Fruit fly (Drosophila melanogaster): ENCODE results near the gene AstC-R1.

The AstC-R1 gene

dm6 chr3L:18621735-18622421 is 61.8 kb downstream of the AstC-R1 start, which contains the start of gene not:
Gene not, minus strand, starts transcription at chr3L:18622129.
- no peak for TF ChIP-seq Vsx2 (GFP tag; optimal IDR thresholded peaks at IDR 0.05; ENCODE audit: partially characterized antibody)
- peak; percentile 10 for TF ChIP-seq Hnf4 (GFP tag; optimal IDR thresholded peaks at IDR 0.05)
- TF ChIP-seq brk (GFP tag; optimal IDR thresholded peaks at IDR 0.05), result no peak
- no peak for TF ChIP-seq dl (GFP tag; optimal IDR thresholded peaks at IDR 0.05; ENCODE audit: insufficient read depth in 1 of 2, partially characterized antibody in 2 of 2)
- TF ChIP-seq dmrt93B (GFP tag; optimal IDR thresholded peaks at IDR 0.05), result no peak
- peak; percentile 3 for TF ChIP-seq fru (GFP tag; optimal IDR thresholded peaks at IDR 0.05)

dm6 chr3L:18622422-18622739 is 62.3 kb downstream of the AstC-R1 start, which contains the start of gene bora:
Gene bora, plus strand, starts transcription at chr3L:18622692.
- peak in 1 of 2 experiments; percentile 25 for TF ChIP-seq foxo (GFP tag; optimal IDR thresholded peaks at IDR 0.05)
- TF ChIP-seq Jra (GFP tag; optimal IDR thresholded peaks at IDR 0.05), result no peak
- TF ChIP-seq tai (GFP tag; optimal IDR thresholded peaks at IDR 0.05), result peak; percentile 40
- no peak for TF ChIP-seq dl (GFP tag; optimal IDR thresholded peaks at IDR 0.05; ENCODE audit: insufficient read depth in 1 of 2, partially characterized antibody in 2 of 2)

- TF ChIP-seq tai (GFP tag; optimal IDR thresholded peaks at IDR 0.05), result peak; percentile 16
- TF ChIP-seq Myc (optimal IDR thresholded peaks at IDR 0.05), result no peak
- peak; percentile 18 for TF ChIP-seq jim (GFP tag; optimal IDR thresholded peaks at IDR 0.05)
- no peak for TF ChIP-seq dmrt93B (GFP tag; optimal IDR thresholded peaks at IDR 0.05)
- no peak for TF ChIP-seq OdsH (GFP tag; optimal IDR thresholded peaks at IDR 0.05)
- TF ChIP-seq Hr78 (GFP tag; optimal IDR thresholded peaks at IDR 0.05), result no peak
- no peak for TF ChIP-seq sage (GFP tag; optimal IDR thresholded peaks at IDR 0.05)
- no peak for TF ChIP-seq usp (GFP tag; optimal IDR thresholded peaks at IDR 0.05)
- no peak for TF ChIP-seq Dfd (GFP tag; optimal IDR thresholded peaks at IDR 0.05)
- TF ChIP-seq CrebA (GFP tag; optimal IDR thresholded peaks at IDR 0.05; ENCODE audit: borderline replicate concordance), result no peak
- TF ChIP-seq fru (GFP tag; optimal IDR thresholded peaks at IDR 0.05), result no peak
- TF ChIP-seq pan (optimal IDR thresholded peaks at IDR 0.05), result no peak
- no peak for TF ChIP-seq GATAd (GFP tag; optimal IDR thresholded peaks at IDR 0.05)
- TF ChIP-seq dsf (GFP tag; optimal IDR thresholded peaks at IDR 0.05; ENCODE audit: borderline replicate concordance), result no peak
- TF ChIP-seq foxo (GFP tag; optimal IDR thresholded peaks at IDR 0.05), result peak in 1 of 2 experiments; percentile 21
- no peak for TF ChIP-seq N (GFP tag; optimal IDR thresholded peaks at IDR 0.05)
- peak; percentile 39 for TF ChIP-seq rgr (GFP tag; optimal IDR thresholded peaks at IDR 0.05)
- no peak for TF ChIP-seq lola (GFP tag; optimal IDR thresholded peaks at IDR 0.05)
- no peak for TF ChIP-seq sv (GFP tag; optimal IDR thresholded peaks at IDR 0.05)
- TF ChIP-seq ey (GFP tag; optimal IDR thresholded peaks at IDR 0.05), result no peak
- TF ChIP-seq Hnf4 (GFP tag; optimal IDR thresholded peaks at IDR 0.05), result peak; percentile 65
- TF ChIP-seq Dif (GFP tag; optimal IDR thresholded peaks at IDR 0.05; ENCODE audit: partially characterized antibody), result no peak
- no peak for TF ChIP-seq CG32264 (GFP tag; optimal IDR thresholded peaks at IDR 0.05)
- no peak for TF ChIP-seq Rel (GFP tag; optimal IDR thresholded peaks at IDR 0.05)
- peak; percentile 22 for TF ChIP-seq Rel (tag; optimal IDR thresholded peaks at IDR 0.05)
- peak in 1 of 2 experiments; percentile 27 for TF ChIP-seq dl (GFP tag; optimal IDR thresholded peaks at IDR 0.05; ENCODE audit: insufficient read depth in 1 of 2, partially characterized antibody in 2 of 2)
- TF ChIP-seq br (GFP tag; optimal IDR thresholded peaks at IDR 0.05), result no peak
- no peak for TF ChIP-seq CG9705 (GFP tag; optimal IDR thresholded peaks at IDR 0.05)
- no peak for TF ChIP-seq Mio (GFP tag; optimal IDR thresholded peaks at IDR 0.05)
- no peak for TF ChIP-seq woc (GFP tag; optimal IDR thresholded peaks at IDR 0.05)
- peak; percentile 25 for TF ChIP-seq Sp1 (GFP tag; optimal IDR thresholded peaks at IDR 0.05)
- TF ChIP-seq Jra (GFP tag; optimal IDR thresholded peaks at IDR 0.05), result no peak
- no peak for TF ChIP-seq HLH106 (tag; optimal IDR thresholded peaks at IDR 0.05)
- no peak for TF ChIP-seq Abd-B (GFP tag; optimal IDR thresholded peaks at IDR 0.05)
- peak; percentile 75 for TF ChIP-seq Hr83 (GFP tag; optimal IDR thresholded peaks at IDR 0.05; ENCODE audit: poor library complexity, severe bottlenecking)
Measured at dm6 chr3L:18625786-18626185, 65.7 kb downstream of the AstC-R1 start, which contains the start of gene MYPT-75D. Gene MYPT-75D, plus strand, starts transcription at chr3L:18625959.

All from whole organism, wandering third instar larva.